Worm (Caenorhabditis elegans) whole organism, L3 larva: Measurements from ENCODE around the gene Y41E3.18.

Experiments used
- egl-27 ChIP-seq: sonication (generic microtip); optimal IDR thresholded peaks from 4 replicates; lab custom pipeline; 2017; ENCODE audit warnings: missing biosample characterization, missing genetic modification reagents, missing genetic modification characterization
- elt-2 ChIP-seq: sonication (generic microtip); optimal IDR thresholded peaks from 2 replicates; lab custom pipeline; 2016; ENCODE audit warnings: missing genetic modification reagents, mild to moderate bottlenecking, missing genetic modification characterization, missing compliant biosample characterization
- fkh-10 ChIP-seq: sonication (generic microtip); optimal IDR thresholded peaks from 2 replicates; lab custom pipeline; 2017; ENCODE audit warnings: missing biosample characterization, missing genetic modification reagents, missing genetic modification characterization
- jun-1 ChIP-seq: fragments of 150-350 bp; optimal IDR thresholded peaks from 2 replicates; lab custom pipeline; 2014; ENCODE audit warnings: missing biosample characterization, missing genetic modification reagents, missing genetic modification characterization
- nfya-1 ChIP-seq: sonication (generic microtip); optimal IDR thresholded peaks from 2 replicates; lab custom pipeline; 2017; ENCODE audit warnings: missing genetic modification characterization, mild to moderate bottlenecking, missing compliant biosample characterization, antibody characterized with exemption, moderate library complexity; ENCODE audit not compliant: insufficient read depth
- nhr-11 ChIP-seq: fragments of 150-350 bp; optimal IDR thresholded peaks from 2 replicates; lab custom pipeline; 2014; ENCODE audit warnings: missing biosample characterization, missing genetic modification characterization
- nhr-23 ChIP-seq: fragments of 150-350 bp; optimal IDR thresholded peaks from 2 replicates; lab custom pipeline; 2014; ENCODE audit warnings: missing biosample characterization, missing genetic modification reagents, missing genetic modification characterization
- snpc-4 ChIP-seq: fragments of 150-350 bp; optimal IDR thresholded peaks from 2 replicates; lab custom pipeline; 2014; ENCODE audit warnings: missing biosample characterization, missing genetic modification characterization
- unc-62 ChIP-seq: fragments of 150-350 bp; sonication (generic microtip); optimal IDR thresholded peaks from 4 replicates; lab custom pipeline; 2014; ENCODE audit warnings: missing biosample characterization, missing genetic modification reagents, missing genetic modification characterization

- TF ChIP-seq egl-27 (no peak), nhr-11 (tag; lab: Kevin White, UChicago) (no peak), jun-1 (tag; lab: Kevin White, UChicago) (no peak), fkh-10 (GFP tag; lab: Kevin White, UChicago) (no peak), snpc-4 (tag; lab: Kevin White, UChicago) (no peak), elt-2 (tag; lab: Kevin White, UChicago) (no peak), nhr-23 (tag; lab: Kevin White, UChicago) (no peak), unc-62 (no peak), nfya-1 (tag; lab: Kevin White, UChicago) (no peak)
Observed at ce11 chrIV:15063789-15064188, 1.8 kb downstream of the Y41E3.18 start.
